Worm (Caenorhabditis elegans) whole organism, L4 larva: Measurements from ENCODE around the gene F59A6.13.

ENCODE experiments used
- F10B5.3 ChIP-seq: sonication (generic microtip); optimal IDR thresholded peaks from 2 replicates; lab custom pipeline; 2016; ENCODE audit warnings: mild to moderate bottlenecking, missing genetic modification characterization, missing compliant biosample characterization
- F26F4.8 ChIP-seq: fragments of 200-800 bp; sonication (Bioruptor generic); conservative IDR thresholded peaks from 2 replicates; pipeline ENCODE4 v1.3.6; 2022; ENCODE audit warnings: missing genetic modification characterization, missing compliant biosample characterization
- F37D6.2 ChIP-seq: sonication (generic microtip); optimal IDR thresholded peaks from 2 replicates; lab custom pipeline; 2016; ENCODE audit warnings: mild to moderate bottlenecking, missing genetic modification characterization, missing compliant biosample characterization
- F49E8.2 ChIP-seq: sonication (generic microtip); optimal IDR thresholded peaks from 2 replicates; lab custom pipeline; 2016; ENCODE audit warnings: missing compliant biosample characterization, mild to moderate bottlenecking, missing genetic modification characterization, borderline replicate concordance
- R02D3.7 ChIP-seq: fragments of 150-350 bp; sonication (generic microtip); optimal IDR thresholded peaks from 3 replicates; lab custom pipeline; 2014; ENCODE audit warnings: missing biosample characterization, missing genetic modification characterization
- T26A8.4 ChIP-seq: fragments of 200-800 bp; sonication (Bioruptor generic); IDR thresholded peaks from 2 replicates; pipeline ENCODE4 v1.3.6; 2022; ENCODE audit warnings: missing genetic modification characterization, missing compliant biosample characterization
- ZK337.2 ChIP-seq: fragments of 200-800 bp; sonication (Bioruptor generic); IDR thresholded peaks from 2 replicates; pipeline ENCODE4 v1.3.6; 2022; ENCODE audit warnings: missing genetic modification reagents, missing genetic modification characterization, missing compliant biosample characterization
- ZK546.5 ChIP-seq, 2 experiments: sonication (generic microtip); optimal IDR thresholded peaks; 2 replicates each; lab custom pipeline; 2017; ENCODE audit warnings: missing biosample characterization in 2 of 2, missing genetic modification characterization in 2 of 2
- ama-1 ChIP-seq: fragments of 150-350 bp; optimal IDR thresholded peaks from 2 replicates; lab custom pipeline; 2014; ENCODE audit warnings: inconsistent platforms, mixed read lengths
- arid-1 ChIP-seq: fragments of 200-800 bp; sonication (Bioruptor generic); conservative IDR thresholded peaks from 2 replicates; pipeline ENCODE4 v1.3.6; 2022; ENCODE audit warnings: missing genetic modification reagents, missing genetic modification characterization, missing compliant biosample characterization
- ceh-32 ChIP-seq: sonication (generic microtip); optimal IDR thresholded peaks from 2 replicates; lab custom pipeline; 2016; ENCODE audit warnings: mild to moderate bottlenecking, missing genetic modification characterization, missing compliant biosample characterization; ENCODE audit not compliant: poor library complexity
- ctbp-1 ChIP-seq: fragments of 200-800 bp; sonication (Bioruptor generic); IDR thresholded peaks from 2 replicates; pipeline ENCODE4 v1.3.6; 2022; ENCODE audit warnings: missing genetic modification reagents, missing genetic modification characterization, missing compliant biosample characterization
- daf-16 ChIP-seq, 3 experiments: sonication (generic microtip); optimal IDR thresholded peaks; 2 replicates each; lab custom pipeline; 2016 to 2017; ENCODE audit warnings: missing genetic modification characterization in 3 of 3, missing genetic modification reagents in 3 of 3, mild to moderate bottlenecking in 2 of 3, missing compliant biosample characterization in 2 of 3, missing biosample characterization in 1 of 3, moderate library complexity in 1 of 3
- daf-19 ChIP-seq: fragments of 200-800 bp; sonication (Bioruptor generic); conservative IDR thresholded peaks from 2 replicates; pipeline ENCODE4 v1.3.6; 2022; ENCODE audit warnings: missing genetic modification characterization, missing compliant biosample characterization
- dmd-8 ChIP-seq: fragments of 200-800 bp; sonication (Bioruptor generic); IDR thresholded peaks from 2 replicates; pipeline ENCODE4 v1.3.6; 2022; ENCODE audit warnings: missing genetic modification characterization, missing compliant biosample characterization
- dpl-1 ChIP-seq: fragments of 150-350 bp; optimal IDR thresholded peaks from 2 replicates; lab custom pipeline; 2014; ENCODE audit warnings: missing biosample characterization, missing genetic modification reagents, missing genetic modification characterization
- duxl-1 ChIP-seq: sonication (generic microtip); optimal IDR thresholded peaks from 2 replicates; lab custom pipeline; 2016; ENCODE audit warnings: mild to moderate bottlenecking, missing genetic modification characterization, moderate library complexity, missing compliant biosample characterization; ENCODE audit not compliant: poor library complexity
- dve-1 ChIP-seq: sonication (generic microtip); optimal IDR thresholded peaks from 2 replicates; lab custom pipeline; 2017; ENCODE audit warnings: antibody characterized with exemption, mild to moderate bottlenecking, missing genetic modification characterization, missing compliant biosample characterization; ENCODE audit not compliant: insufficient read depth
- egl-27 ChIP-seq: sonication (generic microtip); optimal IDR thresholded peaks from 3 replicates; lab custom pipeline; 2017; ENCODE audit warnings: missing biosample characterization, missing genetic modification reagents, missing genetic modification characterization
- egl-43 ChIP-seq: fragments of 200-800 bp; sonication (Bioruptor generic); IDR thresholded peaks from 2 replicates; pipeline ENCODE4 v1.3.6; 2022; ENCODE audit warnings: missing genetic modification reagents, missing genetic modification characterization, missing compliant biosample characterization
- gei-8 ChIP-seq: fragments of 200-800 bp; sonication (Bioruptor generic); optimal IDR thresholded peaks from 2 replicates; lab custom pipeline; 2018; ENCODE audit warnings: mild to moderate bottlenecking, missing genetic modification characterization, missing compliant biosample characterization
- hif-1 ChIP-seq, 2 experiments: sonication (generic microtip); optimal IDR thresholded peaks; 2 replicates each; lab custom pipeline; 2016 to 2017; ENCODE audit warnings: missing compliant biosample characterization in 2 of 2, missing genetic modification characterization in 2 of 2, missing genetic modification reagents in 2 of 2, missing genotype in 2 of 2, mild to moderate bottlenecking in 1 of 2
- hlh-11 ChIP-seq: fragments of 200-800 bp; sonication (Bioruptor generic); optimal IDR thresholded peaks from 2 replicates; lab custom pipeline; 2018; ENCODE audit warnings: mild to moderate bottlenecking, missing genetic modification characterization, missing compliant biosample characterization
- hlh-30 ChIP-seq: sonication (generic microtip); optimal IDR thresholded peaks from 2 replicates; lab custom pipeline; 2017; ENCODE audit warnings: antibody characterized with exemption, mild to moderate bottlenecking, missing genetic modification characterization, missing compliant biosample characterization; ENCODE audit not compliant: insufficient read depth
- lin-1 ChIP-seq: fragments of 200-800 bp; sonication (Bioruptor generic); IDR thresholded peaks from 2 replicates; pipeline ENCODE4 v1.3.6; 2022; ENCODE audit warnings: missing genetic modification reagents, missing genetic modification characterization, missing compliant biosample characterization
- lin-38 ChIP-seq: fragments of 200-800 bp; sonication (Bioruptor generic); IDR thresholded peaks from 2 replicates; pipeline ENCODE4 v1.3.6; 2022; ENCODE audit warnings: missing genetic modification reagents, missing genetic modification characterization, missing compliant biosample characterization
- lin-39 ChIP-seq: fragments of 150-350 bp; optimal IDR thresholded peaks from 2 replicates; lab custom pipeline; 2014; ENCODE audit warnings: missing biosample characterization, missing genetic modification reagents, missing genetic modification characterization
- lsy-2 ChIP-seq, 2 experiments: fragments of 150-350 bp in 1 of 2; sonication (generic microtip) in 1 of 2; optimal IDR thresholded peaks; 2 replicates each; lab custom pipeline; 2014 to 2017; ENCODE audit warnings: missing biosample characterization in 2 of 2, missing genetic modification characterization in 2 of 2
- mdl-1 ChIP-seq, 2 experiments: fragments of 150-350 bp in 1 of 2; sonication (generic microtip) in 1 of 2; optimal IDR thresholded peaks; 2 replicates each; lab custom pipeline; 2014 to 2017; ENCODE audit warnings: missing biosample characterization in 2 of 2, missing genetic modification characterization in 2 of 2
- mep-1 ChIP-seq: fragments of 150-350 bp; sonication (generic microtip); optimal IDR thresholded peaks from 3 replicates; lab custom pipeline; 2014; ENCODE audit warnings: missing biosample characterization, missing genetic modification characterization
- mxl-3 ChIP-seq: fragments of 200-800 bp; sonication (Bioruptor generic); optimal IDR thresholded peaks from 2 replicates; lab custom pipeline; 2018; ENCODE audit warnings: mild to moderate bottlenecking, missing genetic modification characterization, missing compliant biosample characterization
- nhr-102 ChIP-seq: sonication (generic microtip); optimal IDR thresholded peaks from 2 replicates; lab custom pipeline; 2016; ENCODE audit warnings: mild to moderate bottlenecking, missing genetic modification characterization, moderate library complexity, missing compliant biosample characterization
- nhr-111 ChIP-seq: fragments of 200-800 bp; sonication (Bioruptor generic); optimal IDR thresholded peaks from 2 replicates; lab custom pipeline; 2018; ENCODE audit warnings: mild to moderate bottlenecking, missing genetic modification characterization, missing compliant biosample characterization
- nhr-28 ChIP-seq: fragments of 150-350 bp; optimal IDR thresholded peaks from 2 replicates; lab custom pipeline; 2014; ENCODE audit warnings: missing biosample characterization, missing genetic modification characterization
- nhr-41 ChIP-seq: fragments of 200-800 bp; sonication (Bioruptor generic); IDR thresholded peaks from 2 replicates; pipeline ENCODE4 v1.3.6; 2022; ENCODE audit warnings: missing genetic modification reagents, missing genetic modification characterization, missing compliant biosample characterization
- nhr-42 ChIP-seq: fragments of 200-800 bp; sonication (Bioruptor generic); IDR thresholded peaks from 2 replicates; pipeline ENCODE4 v1.3.6; 2022; ENCODE audit warnings: missing genetic modification characterization, missing compliant biosample characterization
- nhr-48 ChIP-seq: sonication (generic microtip); optimal IDR thresholded peaks from 2 replicates; lab custom pipeline; 2016; ENCODE audit warnings: mild to moderate bottlenecking, missing genetic modification characterization, missing compliant biosample characterization
- pha-4 ChIP-seq, 2 experiments: fragments of 150-350 bp in 1 of 2; fragments of 200-800 bp in 1 of 2; sonication (Bioruptor generic) in 1 of 2; IDR thresholded peaks in 1 of 2; optimal IDR thresholded peaks in 1 of 2; 2 replicates each; pipeline versions ENCODE4 v1.3.6 to Lab custom; 2014 to 2022; ENCODE audit warnings: missing genetic modification characterization in 2 of 2, missing genetic modification reagents in 2 of 2, missing biosample characterization in 1 of 2, missing compliant biosample characterization in 1 of 2
- rbr-2 ChIP-seq: sonication (generic microtip); optimal IDR thresholded peaks from 2 replicates; lab custom pipeline; 2016; ENCODE audit warnings: missing genotype, missing genetic modification characterization, missing compliant biosample characterization
- saeg-2 ChIP-seq: fragments of 200-800 bp; sonication (Bioruptor generic); IDR thresholded peaks from 2 replicates; pipeline ENCODE4 v1.3.6; 2022; ENCODE audit warnings: missing genetic modification reagents, missing genetic modification characterization, missing compliant biosample characterization
- set-16 ChIP-seq: fragments of 200-800 bp; sonication (Bioruptor generic); IDR thresholded peaks from 2 replicates; pipeline ENCODE4 v1.3.6; 2022; ENCODE audit warnings: missing genetic modification reagents, missing genetic modification characterization, missing compliant biosample characterization
- snpc-1.2 ChIP-seq: fragments of 200-800 bp; sonication (Bioruptor generic); IDR thresholded peaks from 2 replicates; pipeline ENCODE4 v1.3.6; 2022; ENCODE audit warnings: missing genetic modification reagents, missing genetic modification characterization, missing compliant biosample characterization
- spr-1 ChIP-seq: sonication (generic microtip); optimal IDR thresholded peaks from 2 replicates; lab custom pipeline; 2016; ENCODE audit warnings: mild to moderate bottlenecking, missing genetic modification characterization, missing compliant biosample characterization
- tra-1 ChIP-seq: fragments of 200-800 bp; sonication (Bioruptor generic); IDR thresholded peaks from 2 replicates; pipeline ENCODE4 v1.3.6; 2022; ENCODE audit warnings: missing genetic modification reagents, missing genetic modification characterization, missing compliant biosample characterization
- unc-130 ChIP-seq: sonication (generic microtip); optimal IDR thresholded peaks from 2 replicates; lab custom pipeline; 2016; ENCODE audit warnings: missing genetic modification reagents, missing genetic modification characterization, missing compliant biosample characterization
- vab-7 ChIP-seq: fragments of 200-800 bp; sonication (Bioruptor generic); IDR thresholded peaks from 2 replicates; pipeline ENCODE4 v1.3.6; 2022; ENCODE audit warnings: missing genetic modification reagents, missing genetic modification characterization, missing compliant biosample characterization
- zag-1 ChIP-seq: fragments of 150-350 bp; optimal IDR thresholded peaks from 2 replicates; lab custom pipeline; 2014; ENCODE audit warnings: missing biosample characterization, missing genetic modification characterization
- zip-11 ChIP-seq: fragments of 200-800 bp; sonication (Bioruptor generic); IDR thresholded peaks from 2 replicates; pipeline ENCODE4 v1.3.6; 2022; ENCODE audit warnings: missing genetic modification characterization, missing compliant biosample characterization

Gene F59A6.13

ce11 chrII:5057315-5057714, 34.7 kb downstream of the F59A6.13 start:
- TF ChIP-seq set-16 (GFP tag; lab: Robert Waterston, UW) = peak; percentile 20; the same call in 1 of the 2 replicates
- TF ChIP-seq F10B5.3 (tag; lab: Kevin White, UChicago) = peak; percentile 63
- TF ChIP-seq dve-1 = peak; percentile 65
- peak; percentile 23 for TF ChIP-seq ceh-32 (tag; lab: Kevin White, UChicago)
- TF ChIP-seq hif-1 (tag; optimal IDR thresholded peaks at IDR 0.05; lab: Kevin White, UChicago) = peak; percentile 12 to 14
- peak; percentile 83 for TF ChIP-seq arid-1
- TF ChIP-seq F49E8.2 = peak; percentile 64
- TF ChIP-seq daf-16 (GFP tag; optimal IDR thresholded peaks at IDR 0.05; lab: Kevin White, UChicago) = peak; percentile 16 to 45
- peak; percentile 55 for TF ChIP-seq daf-16 (tag; optimal IDR thresholded peaks at IDR 0.05; lab: Kevin White, UChicago)
- peak; percentile 76 for TF ChIP-seq duxl-1 (tag; lab: Kevin White, UChicago)
- TF ChIP-seq egl-43 (GFP tag; lab: Robert Waterston, UW) = peak; percentile 88
- TF ChIP-seq rbr-2 (tag; lab: Kevin White, UChicago) = peak; percentile 68
- TF ChIP-seq mep-1 = peak; percentile 76
- peak; percentile 34 for TF ChIP-seq nhr-48 (tag; lab: Kevin White, UChicago)
- TF ChIP-seq zag-1 (tag; lab: Kevin White, UChicago) = no peak
- TF ChIP-seq nhr-111 (GFP tag; lab: Kevin White, UChicago) = peak; percentile 52
- TF ChIP-seq mxl-3 = peak; percentile 43
- no peak for TF ChIP-seq R02D3.7 (tag; lab: Kevin White, UChicago)
- TF ChIP-seq egl-27 (tag; lab: Kevin White, UChicago) = no peak
- peak; percentile 51 for TF ChIP-seq hlh-30
- TF ChIP-seq hlh-11 (tag; lab: Kevin White, UChicago) = peak; percentile 75
- TF ChIP-seq nhr-42 (GFP tag; lab: Robert Waterston, UW) = peak; percentile 72; the same call in 1 of the 2 replicates
- 0 out of 2 replicates have a peak, but pooled peaks have one; percentile 60 for TF ChIP-seq dmd-8 (GFP tag; lab: Robert Waterston, UW)
- peak; percentile 60 for TF ChIP-seq nhr-102 (tag; lab: Kevin White, UChicago)
- peak; percentile 61 for TF ChIP-seq vab-7
- TF ChIP-seq lin-1 (GFP tag; lab: Robert Waterston, UW) = peak; percentile 56; the same call in 1 of the 2 replicates
- peak; percentile 54 for TF ChIP-seq dpl-1 (GFP tag; lab: Kevin White, UChicago)
- peak; percentile 83 for TF ChIP-seq daf-19 (GFP tag; lab: Robert Waterston, UW)
- TF ChIP-seq ama-1 (lab: Kevin White, UChicago) = no peak
- peak; percentile 89 for TF ChIP-seq lin-38
- peak; percentile 45 for TF ChIP-seq unc-130 (GFP tag; lab: Kevin White, UChicago)
- peak; percentile 74; the same call in 1 of the 2 replicates for TF ChIP-seq pha-4 (GFP tag; IDR thresholded peaks at IDR 0.05; lab: Robert Waterston, UW)
- TF ChIP-seq pha-4 (tag; optimal IDR thresholded peaks at IDR 0.05; lab: Kevin White, UChicago) = no peak
- TF ChIP-seq spr-1 (tag; lab: Kevin White, UChicago) = peak; percentile 50
- TF ChIP-seq F26F4.8 (GFP tag; lab: Robert Waterston, UW) = 0 out of 2 replicates have a peak, but pooled peaks have one; percentile 27
- no peak for TF ChIP-seq lin-39 (tag; lab: Kevin White, UChicago)
- peak in 1 of 2 experiments; percentile 55 for TF ChIP-seq mdl-1 (tag; optimal IDR thresholded peaks at IDR 0.05; lab: Kevin White, UChicago)
- 0 out of 2 replicates have a peak, but pooled peaks have one; percentile 66 for TF ChIP-seq saeg-2 (GFP tag; lab: Robert Waterston, UW)
- peak; percentile 38 for TF ChIP-seq nhr-28 (tag; lab: Kevin White, UChicago)
- TF ChIP-seq zip-11 = 0 out of 2 replicates have a peak, but pooled peaks have one; percentile 21
- no peak for TF ChIP-seq nhr-41 (GFP tag; lab: Robert Waterston, UW)
- no peak for TF ChIP-seq gei-8 (GFP tag; lab: Kevin White, UChicago)
- peak; percentile 15 to 84 for TF ChIP-seq lsy-2 (tag; optimal IDR thresholded peaks at IDR 0.05; lab: Kevin White, UChicago)
- TF ChIP-seq F37D6.2 = peak; percentile 13
- TF ChIP-seq tra-1 (GFP tag; lab: Robert Waterston, UW) = 0 out of 2 replicates have a peak, but pooled peaks have one; percentile 35
- no peak; the same call in none of the 2 replicates for TF ChIP-seq T26A8.4
- TF ChIP-seq ZK337.2 = peak; percentile 58; the same call in 1 of the 2 replicates
- no peak for TF ChIP-seq ZK546.5 (tag; optimal IDR thresholded peaks at IDR 0.05; lab: Kevin White, UChicago)
- peak; percentile 77 for TF ChIP-seq snpc-1.2
- peak; percentile 39; the same call in 1 of the 2 replicates for TF ChIP-seq ctbp-1
